Worm (Caenorhabditis elegans): ENCODE measurements around the gene cnx-1.

DNA sequence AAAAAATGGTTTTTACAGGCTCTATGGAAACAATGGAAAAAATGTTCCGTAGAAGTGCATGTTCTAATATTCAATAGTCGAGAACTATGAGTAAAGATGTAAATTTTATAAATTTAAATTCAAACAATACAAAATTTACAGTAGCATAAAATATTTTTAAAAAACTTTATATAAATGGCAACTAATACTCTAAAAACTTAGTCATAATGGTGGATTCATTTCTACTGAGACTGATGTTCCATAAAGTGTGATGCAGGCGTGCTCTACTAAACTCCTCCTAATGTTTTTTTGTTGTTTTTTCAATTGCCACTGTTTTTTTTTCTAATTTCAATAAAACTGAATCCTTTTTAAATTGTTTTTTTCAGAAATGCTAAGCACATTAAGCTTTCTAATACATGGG, 8.8 kb downstream of the cnx-1 start, which contains the start of gene gtap-2:
- TF ChIP-seq unc-39 (tag; optimal IDR thresholded peaks at IDR 0.05) (no peak), nhr-11 (tag; optimal IDR thresholded peaks at IDR 0.05) (no peak), nhr-237 (tag; optimal IDR thresholded peaks at IDR 0.05) (no peak), ceh-9 (tag; optimal IDR thresholded peaks at IDR 0.05) (no peak), tbx-2 (tag; optimal IDR thresholded peaks at IDR 0.05) (no peak), elt-2 (tag; optimal IDR thresholded peaks at IDR 0.05) (no peak), fkh-10 (GFP tag; optimal IDR thresholded peaks at IDR 0.05) (no peak), nhr-12 (tag; optimal IDR thresholded peaks at IDR 0.05) (no peak), ztf-11 (tag; optimal IDR thresholded peaks at IDR 0.05) (no peak), mdl-1 (tag; optimal IDR thresholded peaks at IDR 0.05) (no peak)
